Worm (Caenorhabditis elegans): ENCODE results near the gene repo-1.

repo-1 gene

DNA sequence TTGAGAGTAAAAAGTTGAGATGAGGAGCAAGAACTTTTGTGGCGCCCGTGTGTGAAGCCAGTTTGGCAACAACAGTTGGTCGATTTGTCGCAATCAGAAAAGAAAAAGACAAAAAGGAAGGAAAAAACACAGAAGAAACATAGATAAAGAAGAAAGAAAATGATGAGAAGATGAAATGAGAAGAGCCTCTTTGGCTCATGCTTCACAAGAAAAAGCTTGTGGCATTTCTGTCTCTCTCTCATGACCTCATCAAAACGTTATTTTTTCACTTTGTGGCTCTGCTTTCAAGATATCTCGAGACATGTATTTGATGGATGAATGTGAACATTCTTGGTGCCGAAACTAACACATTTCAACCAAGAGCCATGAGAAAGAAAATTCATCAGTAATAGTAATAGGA lies 28.8 kb downstream of the repo-1 start:
- TF ChIP-seq F37B4.10 (GFP tag; IDR thresholded peaks at IDR 0.05) (no peak), nfyb-1 (GFP tag; IDR thresholded peaks at IDR 0.05) (no peak), rcor-1 (GFP tag; IDR thresholded peaks at IDR 0.05) (no peak), nhr-90 (tag; optimal IDR thresholded peaks at IDR 0.05) (no peak), lin-54 (GFP tag; optimal IDR thresholded peaks at IDR 0.05) (no peak), attf-5 (GFP tag; optimal IDR thresholded peaks at IDR 0.05) (no peak), unc-62 (GFP tag; optimal IDR thresholded peaks at IDR 0.05) (no peak), sdz-38 (tag; optimal IDR thresholded peaks at IDR 0.05) (no peak), ets-4 (GFP tag; optimal IDR thresholded peaks at IDR 0.05) (no peak)

DNA sequence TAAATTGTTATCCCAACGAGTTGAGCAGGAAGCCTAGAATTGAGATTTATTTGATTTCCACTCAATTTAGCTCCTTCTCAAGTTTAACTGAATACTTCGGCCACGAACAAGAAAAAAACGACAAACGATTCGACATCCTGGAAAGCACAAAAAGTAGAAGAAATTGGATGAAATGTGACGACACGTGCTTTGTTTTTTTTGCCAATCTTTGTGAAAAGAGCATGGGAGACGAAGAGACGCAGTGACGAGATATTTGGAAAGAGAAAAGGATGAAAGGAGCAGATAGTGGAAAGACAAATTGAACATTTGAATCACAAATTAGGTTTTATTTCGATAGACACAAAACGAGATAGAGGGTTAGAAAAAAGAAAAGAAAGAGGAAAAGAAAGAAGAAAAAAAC lies 30.2 kb downstream of the repo-1 start:
- TF ChIP-seq hmg-1.2 (GFP tag; IDR thresholded peaks at IDR 0.05) (peak; percentile 66), cebp-2 (GFP tag; IDR thresholded peaks at IDR 0.05) (0 out of 2 replicates have a peak, but pooled peaks have one; percentile 23), ztf-26 (tag; optimal IDR thresholded peaks at IDR 0.05) (no peak)

DNA sequence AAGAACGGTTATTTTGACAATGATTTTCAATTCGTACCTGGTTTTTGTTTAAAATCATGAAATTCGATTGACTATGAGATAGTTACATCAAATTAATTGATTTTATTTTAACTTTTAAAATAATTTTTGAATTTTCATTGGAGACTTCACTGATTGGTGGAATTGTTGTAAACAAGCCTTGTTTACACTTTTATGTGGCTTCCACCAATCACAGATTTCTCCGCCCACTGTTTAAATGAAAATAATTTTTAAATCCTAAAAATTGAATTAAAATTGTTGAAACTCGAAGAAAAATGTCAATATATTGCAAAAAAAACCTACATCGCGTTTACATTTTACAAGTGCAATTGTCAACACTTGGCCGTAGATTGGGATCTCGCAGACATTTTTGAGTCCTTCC lies 36.3 kb downstream of the repo-1 start:
- TF ChIP-seq unc-62 (GFP tag; optimal IDR thresholded peaks at IDR 0.05) (no peak), lsy-27 (tag; optimal IDR thresholded peaks at IDR 0.05; ENCODE audit: borderline replicate concordance, insufficient read depth) (no peak), B0336.3 (GFP tag; IDR thresholded peaks at IDR 0.05) (no peak), ztf-25 (GFP tag; IDR thresholded peaks at IDR 0.05) (no peak), cebp-1 (GFP tag; IDR thresholded peaks at IDR 0.05) (no peak), cebp-1 (tag; optimal IDR thresholded peaks at IDR 0.05) (no peak), attf-3 (GFP tag; conservative IDR thresholded peaks at IDR 0.05) (no peak), T26A5.8 (tag; optimal IDR thresholded peaks at IDR 0.05) (no peak), lsl-1 (GFP tag; optimal IDR thresholded peaks at IDR 0.05) (no peak), F33H1.4 (GFP tag; IDR thresholded peaks at IDR 0.05) (no peak), ceh-91 (GFP tag; IDR thresholded peaks at IDR 0.05) (no peak), F57A8.1 (GFP tag; optimal IDR thresholded peaks at IDR 0.05) (no peak), mcd-1 (GFP tag; IDR thresholded peaks at IDR 0.05) (no peak), K12H6.12 (tag; optimal IDR thresholded peaks at IDR 0.05) (no peak), B0261.1 (tag; optimal IDR thresholded peaks at IDR 0.05) (no peak), Y56A3A.18 (GFP tag; IDR thresholded peaks at IDR 0.05) (no peak), cebp-2 (GFP tag; IDR thresholded peaks at IDR 0.05) (no peak), D2030.7 (GFP tag; IDR thresholded peaks at IDR 0.05) (no peak), mel-28 (tag; optimal IDR thresholded peaks at IDR 0.05; ENCODE audit: borderline replicate concordance) (no peak)

- no peak for TF ChIP-seq nfya-2 (GFP tag; IDR thresholded peaks at IDR 0.05)
- peak; percentile 59; the same call in 1 of the 2 replicates for TF ChIP-seq hmg-1.2 (GFP tag; IDR thresholded peaks at IDR 0.05)
- no peak for TF ChIP-seq rcor-1 (GFP tag; IDR thresholded peaks at IDR 0.05)
- TF ChIP-seq mel-28 (tag; optimal IDR thresholded peaks at IDR 0.05; ENCODE audit: borderline replicate concordance), result no peak
- TF ChIP-seq Y56A3A.18 (GFP tag; IDR thresholded peaks at IDR 0.05), result no peak
- TF ChIP-seq Y67H2A.10 (GFP tag; conservative IDR thresholded peaks at IDR 0.05), result no peak
- no peak for TF ChIP-seq B0019.2 (GFP tag; conservative IDR thresholded peaks at IDR 0.05)
- no peak for TF ChIP-seq F39B2.1 (GFP tag; IDR thresholded peaks at IDR 0.05)
- no peak for TF ChIP-seq C06A6.2 (GFP tag; conservative IDR thresholded peaks at IDR 0.05)
- no peak for TF ChIP-seq cebp-2 (GFP tag; IDR thresholded peaks at IDR 0.05)
- peak; percentile 72 for TF ChIP-seq mcd-1 (GFP tag; IDR thresholded peaks at IDR 0.05)
- TF ChIP-seq ZK185.1 (tag; optimal IDR thresholded peaks at IDR 0.05; ENCODE audit: poor library complexity, severe bottlenecking), result no peak
- TF ChIP-seq tbp1 (GFP tag; optimal IDR thresholded peaks at IDR 0.05), result peak; percentile 7
- no peak for TF ChIP-seq ets-4 (GFP tag; optimal IDR thresholded peaks at IDR 0.05)
- TF ChIP-seq C17E4.6 (GFP tag; IDR thresholded peaks at IDR 0.05), result no peak
- TF ChIP-seq madf-3 (GFP tag; IDR thresholded peaks at IDR 0.05), result peak; percentile 67; the same call in 1 of the 2 replicates
- TF ChIP-seq madf-10 (tag; optimal IDR thresholded peaks at IDR 0.05), result no peak
- TF ChIP-seq atf-7 (tag; optimal IDR thresholded peaks at IDR 0.05), result no peak
- TF ChIP-seq tbx-9 (tag; optimal IDR thresholded peaks at IDR 0.05; ENCODE audit: borderline replicate concordance), result no peak
- TF ChIP-seq snpc-4 (GFP tag; optimal IDR thresholded peaks at IDR 0.05), result no peak
- TF ChIP-seq snpc-4 (tag; optimal IDR thresholded peaks at IDR 0.05), result peak in 2 of 4 experiments; percentile 33 to 42
- TF ChIP-seq snpc-3.4 (tag; optimal IDR thresholded peaks at IDR 0.05), result no peak
- no peak for TF ChIP-seq ztf-25 (GFP tag; IDR thresholded peaks at IDR 0.05)
Measured at ce11 chrIV:12121076-12121475, 36.8 kb downstream of the repo-1 start, which contains the start of the genes ddb-1 and M18.6. ddb-1 (minus strand) TSS chrIV:12121165. M18.6 (plus strand) TSS chrIV:12121310.
